Worm (Caenorhabditis elegans) whole organism, young adult: ENCODE results near the gene T10C6.7.

Experiments
- B0261.1 ChIP-seq: sonication (generic microtip); optimal IDR thresholded peaks from 2 replicates; lab custom pipeline; 2016; ENCODE audit warnings: mild to moderate bottlenecking, missing genetic modification characterization, moderate library complexity, missing compliant biosample characterization
- C17E4.6 ChIP-seq: fragments of 200-800 bp; sonication (Bioruptor generic); IDR thresholded peaks from 2 replicates; pipeline ENCODE4 v1.3.6; 2022; ENCODE audit warnings: missing genetic modification reagents, missing genetic modification characterization, missing compliant biosample characterization
- Y67H2A.10 ChIP-seq: fragments of 200-800 bp; sonication (Bioruptor generic); conservative IDR thresholded peaks from 2 replicates; pipeline ENCODE4 v1.3.6; 2022; ENCODE audit warnings: missing genetic modification reagents, missing genetic modification characterization, missing compliant biosample characterization
- aptf-2 ChIP-seq: fragments of 200-800 bp; sonication (Bioruptor generic); conservative IDR thresholded peaks from 2 replicates; pipeline ENCODE4 v1.3.6; 2022; ENCODE audit warnings: missing genetic modification reagents, missing genetic modification characterization, missing compliant biosample characterization
- ceh-40 ChIP-seq: fragments of 200-800 bp; sonication (Bioruptor generic); IDR thresholded peaks from 2 replicates; pipeline ENCODE4 v1.3.6; 2022; ENCODE audit warnings: missing genetic modification characterization, missing compliant biosample characterization
- hlh-12 ChIP-seq: sonication (generic microtip); optimal IDR thresholded peaks from 2 replicates; lab custom pipeline; 2016; ENCODE audit warnings: missing genetic modification characterization, missing compliant biosample characterization
- hrde-1 ChIP-seq: sonication (generic microtip); optimal IDR thresholded peaks from 2 replicates; lab custom pipeline; 2016; ENCODE audit warnings: missing genetic modification characterization, mild to moderate bottlenecking, missing compliant biosample characterization, moderate library complexity, missing genotype, missing genetic modification reagents, borderline replicate concordance
- nfya-1 ChIP-seq: sonication (generic microtip); optimal IDR thresholded peaks from 2 replicates; lab custom pipeline; 2017; ENCODE audit warnings: antibody characterized with exemption, missing compliant biosample characterization, missing genetic modification characterization, borderline replicate concordance; ENCODE audit not compliant: insufficient read depth
- nhr-179 ChIP-seq: sonication (generic microtip); optimal IDR thresholded peaks from 2 replicates; lab custom pipeline; 2016; ENCODE audit warnings: mild to moderate bottlenecking, missing genetic modification characterization, missing compliant biosample characterization
- snpc-4 ChIP-seq, 5 experiments: fragments of 150-350 bp in 1 of 5; sonication (generic microtip) in 4 of 5; optimal IDR thresholded peaks; 2 replicates each; lab custom pipeline; 2014 to 2018; ENCODE audit warnings: missing genetic modification characterization in 5 of 5, missing biosample characterization in 3 of 5, antibody characterized with exemption in 2 of 5, mild to moderate bottlenecking in 2 of 5, missing compliant biosample characterization in 2 of 5, missing genotype in 2 of 5, moderate library complexity in 2 of 5, missing genetic modification reagents in 1 of 5
- tbp1 ChIP-seq: fragments of 200-800 bp; sonication (Bioruptor generic); optimal IDR thresholded peaks from 2 replicates; lab custom pipeline; 2018; ENCODE audit warnings: mild to moderate bottlenecking, missing genetic modification characterization, missing compliant biosample characterization
- unc-62 ChIP-seq: fragments of 150-350 bp; optimal IDR thresholded peaks from 2 replicates; lab custom pipeline; 2014; ENCODE audit warnings: missing biosample characterization, missing genetic modification reagents, missing genetic modification characterization
- ztf-28 ChIP-seq: fragments of 200-800 bp; sonication (Bioruptor generic); IDR thresholded peaks from 2 replicates; pipeline ENCODE4 v1.3.6; 2022; ENCODE audit warnings: missing genetic modification reagents, missing genetic modification characterization, missing compliant biosample characterization

- TF ChIP-seq unc-62 (GFP tag; lab: Kevin White, UChicago) = no peak
- no peak for TF ChIP-seq snpc-4 (GFP tag; optimal IDR thresholded peaks at IDR 0.05; lab: Kevin White, UChicago)
- TF ChIP-seq snpc-4 (tag; optimal IDR thresholded peaks at IDR 0.05; lab: Kevin White, UChicago) = no peak
- TF ChIP-seq aptf-2 (GFP tag; lab: Robert Waterston, UW) = no peak
- TF ChIP-seq hlh-12 (tag; lab: Kevin White, UChicago) = no peak
- TF ChIP-seq ztf-28 (GFP tag; lab: Robert Waterston, UW) = no peak
- no peak for TF ChIP-seq nhr-179
- TF ChIP-seq C17E4.6 = no peak
- TF ChIP-seq Y67H2A.10 (GFP tag; lab: Robert Waterston, UW) = no peak
- TF ChIP-seq B0261.1 = no peak
- no peak for TF ChIP-seq tbp1 (GFP tag; lab: Kevin White, UChicago)
- TF ChIP-seq ceh-40 (GFP tag; lab: Robert Waterston, UW) = no peak
- no peak for TF ChIP-seq nfya-1
- no peak for TF ChIP-seq hrde-1
These were observed 31.3 kb upstream of the T10C6.7 start, which contains the start of gene F14H3.14 for ce11 chrV:16062788-16063187.
